Fruit fly (Drosophila melanogaster) whole organism, embryonic: ENCODE data around the gene Stt3B.

Source experiments
- ATbp ChIP-seq: fragments of 200-800 bp; sonication (Bioruptor generic); optimal IDR thresholded peaks from 2 replicates; lab custom pipeline; 2017; ENCODE audit warnings: missing biosample characterization, mild to moderate bottlenecking, missing genetic modification characterization, missing genetic modification reagents
- CG11696 ChIP-seq: fragments of 200-800 bp; sonication (Bioruptor generic); IDR thresholded peaks from 2 replicates; pipeline ENCODE4 v1.3.6; 2022; ENCODE audit warnings: missing biosample characterization, missing genetic modification characterization
- CG11723 ChIP-seq: fragments of 200-800 bp; sonication (Bioruptor generic); optimal IDR thresholded peaks from 2 replicates; lab custom pipeline; 2017; ENCODE audit warnings: missing biosample characterization, mild to moderate bottlenecking, missing genetic modification characterization
- CG12236 ChIP-seq: fragments of 200-800 bp; sonication (Bioruptor generic); optimal IDR thresholded peaks from 2 replicates; lab custom pipeline; 2016; ENCODE audit warnings: missing biosample characterization, missing genetic modification characterization
- CG13123 ChIP-seq: fragments of 200-800 bp; sonication (Bioruptor generic); optimal IDR thresholded peaks from 2 replicates; lab custom pipeline; 2016; ENCODE audit warnings: missing biosample characterization, missing genetic modification characterization
- CG14050 ChIP-seq: fragments of 200-800 bp; sonication (Bioruptor generic); IDR thresholded peaks from 3 replicates; pipeline ENCODE4 v1.3.6; 2022; ENCODE audit warnings: missing biosample characterization, missing genetic modification characterization
- CG14965 ChIP-seq: fragments of 200-800 bp; sonication (Bioruptor generic); optimal IDR thresholded peaks from 2 replicates; lab custom pipeline; 2016; ENCODE audit warnings: missing biosample characterization, missing genetic modification characterization, borderline replicate concordance
- CG1603 ChIP-seq: fragments of 200-800 bp; sonication (Bioruptor generic); optimal IDR thresholded peaks from 2 replicates; lab custom pipeline; 2019; ENCODE audit warnings: missing biosample characterization, mild to moderate bottlenecking, missing genetic modification characterization, moderate library complexity
- CG16863 ChIP-seq: fragments of 200-800 bp; sonication (Bioruptor generic); optimal IDR thresholded peaks from 3 replicates; lab custom pipeline; 2016; ENCODE audit warnings: missing biosample characterization, missing genetic modification characterization
- CG18599 ChIP-seq: fragments of 200-800 bp; sonication (Bioruptor generic); optimal IDR thresholded peaks from 3 replicates; lab custom pipeline; 2017; ENCODE audit warnings: missing biosample characterization, missing genetic modification characterization, mild to moderate bottlenecking, moderate library complexity, missing genetic modification reagents
- CG2202 ChIP-seq: fragments of 200-800 bp; sonication (Bioruptor generic); optimal IDR thresholded peaks from 2 replicates; lab custom pipeline; 2018; ENCODE audit warnings: missing biosample characterization, mild to moderate bottlenecking, missing genetic modification characterization
- CG3065 ChIP-seq: fragments of 200-800 bp; sonication (Bioruptor generic); optimal IDR thresholded peaks from 2 replicates; lab custom pipeline; 2016; ENCODE audit warnings: missing biosample characterization, missing genetic modification characterization
- CG32767 ChIP-seq: fragments of 200-800 bp; sonication (Bioruptor generic); IDR thresholded peaks from 2 replicates; pipeline ENCODE4 v1.3.6; 2022; ENCODE audit warnings: missing biosample characterization, missing genetic modification characterization
- CG4404 ChIP-seq: fragments of 200-800 bp; sonication (Bioruptor generic); IDR thresholded peaks from 2 replicates; pipeline ENCODE4 v1.3.6; 2022; ENCODE audit warnings: missing biosample characterization, missing genetic modification characterization
- CG7963 ChIP-seq: fragments of 200-800 bp; sonication (Bioruptor generic); IDR thresholded peaks from 3 replicates; pipeline ENCODE4 v1.3.6; 2022; ENCODE audit warnings: missing biosample characterization, missing genetic modification characterization; ENCODE audit not compliant: partially characterized antibody
- CG8388 ChIP-seq: fragments of 200-800 bp; sonication (Bioruptor generic); optimal IDR thresholded peaks from 2 replicates; lab custom pipeline; 2019; ENCODE audit warnings: missing biosample characterization, mild to moderate bottlenecking, missing genetic modification characterization, moderate library complexity
- CG9876 ChIP-seq: fragments of 200-800 bp; sonication (Bioruptor generic); optimal IDR thresholded peaks from 2 replicates; lab custom pipeline; 2016; ENCODE audit warnings: missing biosample characterization, missing genetic modification characterization
- E2f2 ChIP-seq: fragments of 200-800 bp; sonication (Bioruptor generic); IDR thresholded peaks from 2 replicates; pipeline ENCODE4 v1.3.6; 2022; ENCODE audit warnings: missing biosample characterization, missing genetic modification characterization
- Eip74EF ChIP-seq, 2 experiments: fragments of 200-800 bp in 1 of 2; fragments of >200 bp in 1 of 2; sonication (Bioruptor generic) in 1 of 2; optimal IDR thresholded peaks; 2 replicates each; lab custom pipeline; 2017 to 2019; ENCODE audit warnings: missing biosample characterization in 2 of 2, missing genetic modification characterization in 2 of 2, mild to moderate bottlenecking in 1 of 2, moderate library complexity in 1 of 2
- Fer3 ChIP-seq: fragments of 200-800 bp; sonication (Bioruptor generic); optimal IDR thresholded peaks from 2 replicates; lab custom pipeline; 2018; ENCODE audit warnings: missing biosample characterization, mild to moderate bottlenecking, missing genetic modification characterization, moderate library complexity
- HLH54F ChIP-seq: fragments of 200-800 bp; sonication (Bioruptor generic); optimal IDR thresholded peaks from 3 replicates; lab custom pipeline; 2016; ENCODE audit warnings: missing biosample characterization, missing genetic modification characterization
- Lpt ChIP-seq: fragments of >200 bp; optimal IDR thresholded peaks from 2 replicates; lab custom pipeline; 2018; ENCODE audit warnings: missing biosample characterization, missing genetic modification characterization
- MESR4 ChIP-seq: fragments of 200-800 bp; sonication (Bioruptor generic); optimal IDR thresholded peaks from 2 replicates; lab custom pipeline; 2018; ENCODE audit warnings: missing biosample characterization, mild to moderate bottlenecking, missing genetic modification characterization, moderate library complexity
- Meics ChIP-seq: fragments of 200-800 bp; sonication (Bioruptor generic); optimal IDR thresholded peaks from 2 replicates; lab custom pipeline; 2017; ENCODE audit warnings: missing biosample characterization, mild to moderate bottlenecking, missing genetic modification characterization
- Mes4 ChIP-seq: fragments of 200-800 bp; sonication (Bioruptor generic); optimal IDR thresholded peaks from 2 replicates; lab custom pipeline; 2016; ENCODE audit warnings: missing biosample characterization, missing genetic modification characterization
- Oli ChIP-seq: fragments of 200-800 bp; sonication (Bioruptor generic); optimal IDR thresholded peaks from 2 replicates; lab custom pipeline; 2018; ENCODE audit warnings: missing biosample characterization, mild to moderate bottlenecking, missing genetic modification characterization, moderate library complexity
- Opbp ChIP-seq: fragments of 200-800 bp; sonication (Bioruptor generic); IDR thresholded peaks from 3 replicates; pipeline ENCODE4 v1.3.6; 2022; ENCODE audit warnings: missing biosample characterization, missing genetic modification characterization; ENCODE audit not compliant: partially characterized antibody
- PHDP ChIP-seq: fragments of 200-800 bp; sonication (Bioruptor generic); optimal IDR thresholded peaks from 3 replicates; lab custom pipeline; 2018; ENCODE audit warnings: missing biosample characterization, mild to moderate bottlenecking, missing genetic modification characterization, moderate library complexity
- Ssrp ChIP-seq: fragments of 200-800 bp; sonication (Bioruptor generic); optimal IDR thresholded peaks from 2 replicates; lab custom pipeline; 2018; ENCODE audit warnings: missing biosample characterization, mild to moderate bottlenecking, missing genetic modification characterization, moderate library complexity
- Taf1 ChIP-seq: fragments of 200-800 bp; sonication (Bioruptor generic); IDR thresholded peaks from 2 replicates; pipeline ENCODE4 v1.3.6; 2022; ENCODE audit warnings: missing biosample characterization, missing genetic modification characterization
- Trl ChIP-seq, 3 experiments: fragments of >200 bp in 2 of 3; fragments of 200-800 bp in 1 of 3; sonication (Bioruptor generic) in 1 of 3; optimal IDR thresholded peaks; 2 replicates in 1 of 3; 3 replicates in 2 of 3; lab custom pipeline; 2016 to 2017; ENCODE audit warnings: missing biosample characterization in 1 of 3, missing genetic modification characterization in 1 of 3
- ap ChIP-seq: fragments of 200-800 bp; sonication (Bioruptor generic); IDR thresholded peaks from 2 replicates; pipeline ENCODE4 v1.3.6; 2022; ENCODE audit warnings: missing biosample characterization, missing genetic modification characterization
- ato ChIP-seq: fragments of 200-800 bp; sonication (Bioruptor generic); IDR thresholded peaks from 2 replicates; pipeline ENCODE4 v1.3.6; 2022; ENCODE audit warnings: missing biosample characterization, missing genetic modification characterization; ENCODE audit not compliant: partially characterized antibody
- croc ChIP-seq: fragments of 200-800 bp; sonication (Bioruptor generic); conservative IDR thresholded peaks from 3 replicates; pipeline ENCODE4 v1.3.6; 2022; ENCODE audit warnings: missing biosample characterization, missing genetic modification characterization
- en ChIP-seq: fragments of 200-800 bp; sonication (Bioruptor generic); optimal IDR thresholded peaks from 2 replicates; lab custom pipeline; 2016; ENCODE audit warnings: missing biosample characterization, missing genetic modification characterization
- exex ChIP-seq: fragments of 200-800 bp; sonication (Bioruptor generic); optimal IDR thresholded peaks from 4 replicates; lab custom pipeline; 2018; ENCODE audit warnings: missing biosample characterization, mild to moderate bottlenecking, missing genetic modification characterization, moderate library complexity
- eyg ChIP-seq: fragments of 200-800 bp; sonication (Bioruptor generic); optimal IDR thresholded peaks from 3 replicates; lab custom pipeline; 2016; ENCODE audit warnings: missing biosample characterization, missing genetic modification characterization
- fu2 ChIP-seq: fragments of 200-800 bp; sonication (Bioruptor generic); optimal IDR thresholded peaks from 2 replicates; lab custom pipeline; 2016; ENCODE audit warnings: missing biosample characterization, missing genetic modification characterization
- gsb-n ChIP-seq: fragments of 200-800 bp; sonication (Bioruptor generic); optimal IDR thresholded peaks from 3 replicates; lab custom pipeline; 2018; ENCODE audit warnings: missing biosample characterization, mild to moderate bottlenecking, missing genetic modification characterization
- gt ChIP-seq: fragments of 200-800 bp; sonication (Bioruptor generic); IDR thresholded peaks from 2 replicates; pipeline ENCODE4 v1.3.6; 2022; ENCODE audit warnings: missing biosample characterization, missing genetic modification characterization
- ham ChIP-seq: fragments of 200-800 bp; sonication (Bioruptor generic); IDR thresholded peaks from 2 replicates; pipeline ENCODE4 v1.3.6; 2022; ENCODE audit warnings: missing biosample characterization, missing genetic modification characterization
- her ChIP-seq: fragments of 200-800 bp; sonication (Bioruptor generic); optimal IDR thresholded peaks from 2 replicates; lab custom pipeline; 2016; ENCODE audit warnings: missing biosample characterization, missing genetic modification characterization
- ken ChIP-seq: fragments of 200-800 bp; sonication (Bioruptor generic); IDR thresholded peaks from 3 replicates; pipeline ENCODE4 v1.3.6; 2022; ENCODE audit warnings: missing biosample characterization, missing genetic modification characterization
- lilli ChIP-seq: fragments of 200-800 bp; sonication (Bioruptor generic); optimal IDR thresholded peaks from 3 replicates; lab custom pipeline; 2016; ENCODE audit warnings: missing biosample characterization, missing genetic modification characterization
- nerfin-1 ChIP-seq: fragments of 200-800 bp; sonication (Bioruptor generic); optimal IDR thresholded peaks from 3 replicates; lab custom pipeline; 2019; ENCODE audit warnings: missing biosample characterization, mild to moderate bottlenecking, missing genetic modification characterization, moderate library complexity
- org-1 ChIP-seq: fragments of 200-800 bp; sonication (Bioruptor generic); optimal IDR thresholded peaks from 2 replicates; lab custom pipeline; 2017; ENCODE audit warnings: missing biosample characterization, missing genetic modification characterization
- row ChIP-seq: fragments of 200-800 bp; sonication (Bioruptor generic); IDR thresholded peaks from 3 replicates; pipeline ENCODE4 v1.3.6; 2022; ENCODE audit warnings: missing biosample characterization, missing genetic modification characterization
- sim ChIP-seq: fragments of 200-800 bp; sonication (Bioruptor generic); IDR thresholded peaks from 2 replicates; pipeline ENCODE4 v1.3.6; 2022; ENCODE audit warnings: missing biosample characterization, missing genetic modification characterization
- stwl ChIP-seq: fragments of 200-800 bp; sonication (Bioruptor generic); optimal IDR thresholded peaks from 3 replicates; lab custom pipeline; 2018; ENCODE audit warnings: missing biosample characterization, mild to moderate bottlenecking, missing genetic modification characterization, moderate library complexity
- tio ChIP-seq: fragments of 200-800 bp; sonication (Bioruptor generic); optimal IDR thresholded peaks from 2 replicates; lab custom pipeline; 2017; ENCODE audit warnings: missing biosample characterization, missing genetic modification characterization, inconsistent platforms
- zfh2 ChIP-seq: fragments of 200-800 bp; sonication (Bioruptor generic); optimal IDR thresholded peaks from 2 replicates; lab custom pipeline; 2016; ENCODE audit warnings: missing biosample characterization, missing genetic modification characterization

The Stt3B gene

dm6 chr3R:25047504-25047903 lies 21.9 kb downstream of the Stt3B start, which contains the start of gene CG11790 (continued):
- TF ChIP-seq CG7963 (GFP tag; lab: Robert Waterston, UW): peak; percentile 85
- 0 out of 2 replicates have a peak, but pooled peaks have one; percentile 21 for TF ChIP-seq E2f2 (GFP tag; lab: Robert Waterston, UW)
- no peak for TF ChIP-seq Ssrp (tag; lab: Kevin White, UChicago)
- TF ChIP-seq zfh2 (GFP tag; lab: Kevin White, UChicago): peak; percentile 2
- TF ChIP-seq nerfin-1 (tag; lab: Kevin White, UChicago): no peak
- no peak for TF ChIP-seq ham (GFP tag; lab: Robert Waterston, UW)
- no peak for TF ChIP-seq CG11723 (GFP tag; lab: Kevin White, UChicago)
- no peak for TF ChIP-seq Eip74EF (GFP tag; optimal IDR thresholded peaks at IDR 0.05; lab: Kevin White, UChicago)
- TF ChIP-seq croc (GFP tag; lab: Robert Waterston, UW): no peak
- TF ChIP-seq exex: no peak
- no peak for TF ChIP-seq org-1 (GFP tag; lab: Kevin White, UChicago)
- no peak for TF ChIP-seq Trl (optimal IDR thresholded peaks at IDR 0.05; lab: Kevin White, UChicago)
- TF ChIP-seq Trl (GFP tag; optimal IDR thresholded peaks at IDR 0.05; lab: Kevin White, UChicago): no peak
- no peak for TF ChIP-seq Oli (tag; lab: Kevin White, UChicago)
- TF ChIP-seq sim (GFP tag; lab: Robert Waterston, UW): no peak
- no peak for TF ChIP-seq CG18599 (GFP tag; lab: Kevin White, UChicago)
- no peak for TF ChIP-seq CG13123 (GFP tag; lab: Kevin White, UChicago)
- TF ChIP-seq fu2 (GFP tag; lab: Kevin White, UChicago): no peak
- TF ChIP-seq ken: no peak
- TF ChIP-seq en: no peak
- TF ChIP-seq CG16863: no peak
- TF ChIP-seq ap: no peak
- TF ChIP-seq eyg (GFP tag; lab: Kevin White, UChicago): no peak
- TF ChIP-seq gt (GFP tag; lab: Robert Waterston, UW): no peak
- no peak for TF ChIP-seq Mes4 (GFP tag; lab: Kevin White, UChicago)
- no peak for TF ChIP-seq CG32767 (GFP tag; lab: Robert Waterston, UW)
- no peak for TF ChIP-seq CG11696 (GFP tag; lab: Robert Waterston, UW)
- no peak for TF ChIP-seq CG9876 (GFP tag; lab: Kevin White, UChicago)
- TF ChIP-seq tio (GFP tag; lab: Kevin White, UChicago): no peak
- TF ChIP-seq MESR4: peak; percentile 52
- no peak for TF ChIP-seq ATbp
- peak; percentile 59 for TF ChIP-seq CG1603 (tag; lab: Kevin White, UChicago)
- TF ChIP-seq CG8388 (GFP tag; lab: Kevin White, UChicago): no peak
- no peak for TF ChIP-seq Taf1
- peak; percentile 7 for TF ChIP-seq lilli (GFP tag; lab: Kevin White, UChicago)
- TF ChIP-seq HLH54F: no peak
- TF ChIP-seq CG4404 (GFP tag; lab: Robert Waterston, UW): no peak
- TF ChIP-seq her (GFP tag; lab: Kevin White, UChicago): peak; percentile 55
- TF ChIP-seq Meics: no peak
- peak; percentile 92 for TF ChIP-seq row (GFP tag; lab: Robert Waterston, UW)
- peak; percentile 84; the same call in 2 of the 3 replicates for TF ChIP-seq Opbp (GFP tag; lab: Robert Waterston, UW)
- peak; percentile 82 for TF ChIP-seq ato (GFP tag; lab: Robert Waterston, UW)
- peak; percentile 4 for TF ChIP-seq PHDP (tag; lab: Kevin White, UChicago)
- no peak for TF ChIP-seq CG14050 (GFP tag; lab: Robert Waterston, UW)
- no peak for TF ChIP-seq CG2202 (tag; lab: Kevin White, UChicago)
- TF ChIP-seq CG3065 (GFP tag; lab: Kevin White, UChicago): no peak
- TF ChIP-seq Fer3 (tag; lab: Kevin White, UChicago): no peak
- TF ChIP-seq stwl (tag; lab: Kevin White, UChicago): peak; percentile 38
- no peak for TF ChIP-seq Lpt
- TF ChIP-seq gsb-n: no peak
- no peak for TF ChIP-seq CG14965
- no peak for TF ChIP-seq CG12236
